Worm (Caenorhabditis elegans) whole organism, L3 larva: ENCODE results near the gene rpy-1.

Experiments used
- ceh-16 ChIP-seq: sonication (generic microtip); optimal IDR thresholded peaks from 2 replicates; lab custom pipeline; 2017; ENCODE audit warnings: missing biosample characterization, missing genetic modification characterization
- lin-15B ChIP-seq: fragments of 150-350 bp; optimal IDR thresholded peaks from 2 replicates; lab custom pipeline; 2014; ENCODE audit warnings: missing biosample characterization, missing genetic modification characterization
- ztf-4 ChIP-seq: fragments of 150-350 bp; optimal IDR thresholded peaks from 2 replicates; lab custom pipeline; 2014; ENCODE audit warnings: missing biosample characterization, missing genetic modification characterization

- TF ChIP-seq ceh-16 (tag; lab: Kevin White, UChicago), result no peak
- no peak for TF ChIP-seq lin-15B (tag; lab: Kevin White, UChicago)
- TF ChIP-seq ztf-4, result no peak
Observed at ce11 chrII:6668496-6668895, 36.9 kb downstream of the rpy-1 start.
